Fruit fly (Drosophila melanogaster) whole organism, embryonic: Measurements from ENCODE around the gene CstF64.

Experiments used
- CG10267 ChIP-seq: fragments of 200-800 bp; sonication (Bioruptor generic); optimal IDR thresholded peaks from 2 replicates; lab custom pipeline; 2018; ENCODE audit warnings: missing biosample characterization, mild to moderate bottlenecking, missing genetic modification characterization, moderate library complexity
- CG10565 ChIP-seq: fragments of 200-800 bp; sonication (Bioruptor generic); optimal IDR thresholded peaks from 3 replicates; lab custom pipeline; 2016; ENCODE audit warnings: missing biosample characterization, mild to moderate bottlenecking, missing genetic modification characterization
- CG1529 ChIP-seq: fragments of 200-800 bp; sonication (Bioruptor generic); optimal IDR thresholded peaks from 3 replicates; lab custom pipeline; 2018; ENCODE audit warnings: missing biosample characterization, missing genetic modification characterization
- CG15514 ChIP-seq: fragments of 200-800 bp; sonication (Bioruptor generic); optimal IDR thresholded peaks from 3 replicates; lab custom pipeline; 2017; ENCODE audit warnings: missing biosample characterization, missing genetic modification characterization, mild to moderate bottlenecking, moderate library complexity, missing genetic modification reagents
- CG1603 ChIP-seq: fragments of 200-800 bp; sonication (Bioruptor generic); optimal IDR thresholded peaks from 2 replicates; lab custom pipeline; 2019; ENCODE audit warnings: missing biosample characterization, mild to moderate bottlenecking, missing genetic modification characterization, moderate library complexity
- CG2129 ChIP-seq: fragments of 200-800 bp; sonication (Bioruptor generic); IDR thresholded peaks from 2 replicates; pipeline ENCODE4 v1.3.6; 2022; ENCODE audit warnings: missing biosample characterization, missing genetic modification characterization; ENCODE audit not compliant: partially characterized antibody
- CG34224 ChIP-seq: fragments of 200-800 bp; sonication (Bioruptor generic); IDR thresholded peaks from 3 replicates; pipeline ENCODE4 v1.3.6; 2022; ENCODE audit warnings: missing biosample characterization, missing genetic modification characterization; ENCODE audit not compliant: partially characterized antibody
- CG4820 ChIP-seq: fragments of 200-800 bp; sonication (Bioruptor generic); optimal IDR thresholded peaks from 3 replicates; lab custom pipeline; 2016; ENCODE audit warnings: missing biosample characterization, missing genetic modification characterization
- CG6791 ChIP-seq: fragments of 200-800 bp; sonication (Bioruptor generic); IDR thresholded peaks from 3 replicates; pipeline ENCODE4 v1.3.6; 2022; ENCODE audit warnings: missing biosample characterization, missing genetic modification characterization; ENCODE audit not compliant: partially characterized antibody
- CG6854 ChIP-seq: fragments of 200-800 bp; sonication (Bioruptor generic); optimal IDR thresholded peaks from 3 replicates; lab custom pipeline; 2017; ENCODE audit warnings: missing biosample characterization, mild to moderate bottlenecking, missing genetic modification characterization
- CG7928 ChIP-seq: fragments of 200-800 bp; sonication (Bioruptor generic); optimal IDR thresholded peaks from 2 replicates; lab custom pipeline; 2017; ENCODE audit warnings: missing biosample characterization, mild to moderate bottlenecking, missing genetic modification characterization
- CG8089 ChIP-seq: fragments of 200-800 bp; sonication (Bioruptor generic); optimal IDR thresholded peaks from 3 replicates; lab custom pipeline; 2016; ENCODE audit warnings: missing biosample characterization, missing genetic modification characterization
- CG8388 ChIP-seq: fragments of 200-800 bp; sonication (Bioruptor generic); optimal IDR thresholded peaks from 2 replicates; lab custom pipeline; 2019; ENCODE audit warnings: missing biosample characterization, mild to moderate bottlenecking, missing genetic modification characterization, moderate library complexity
- CG9932 ChIP-seq: fragments of 200-800 bp; sonication (Bioruptor generic); IDR thresholded peaks from 2 replicates; pipeline ENCODE4 v1.3.6; 2022; ENCODE audit warnings: missing biosample characterization, missing genetic modification characterization
- CoRest ChIP-seq: fragments of 200-800 bp; sonication (Bioruptor generic); optimal IDR thresholded peaks from 3 replicates; lab custom pipeline; 2018; ENCODE audit warnings: missing biosample characterization, mild to moderate bottlenecking, missing genetic modification characterization, moderate library complexity
- D19A ChIP-seq: fragments of 200-800 bp; optimal IDR thresholded peaks from 3 replicates; lab custom pipeline; 2019; ENCODE audit warnings: missing biosample characterization, mild to moderate bottlenecking, missing genetic modification characterization, moderate library complexity
- D19B ChIP-seq: fragments of 200-800 bp; sonication (Bioruptor generic); optimal IDR thresholded peaks from 2 replicates; lab custom pipeline; 2017; ENCODE audit warnings: missing biosample characterization, mild to moderate bottlenecking, missing genetic modification characterization
- Dll ChIP-seq: fragments of 200-800 bp; sonication (Bioruptor generic); IDR thresholded peaks from 4 replicates; pipeline ENCODE4 v1.3.6; 2022; ENCODE audit warnings: missing biosample characterization, missing genetic modification characterization; ENCODE audit not compliant: partially characterized antibody
- Doc3 ChIP-seq: fragments of 200-800 bp; sonication (Bioruptor generic); IDR thresholded peaks from 3 replicates; pipeline ENCODE4 v1.3.6; 2022; ENCODE audit warnings: missing biosample characterization, missing genetic modification characterization; ENCODE audit not compliant: partially characterized antibody
- Dp ChIP-seq: fragments of 200-800 bp; sonication (Bioruptor generic); optimal IDR thresholded peaks from 2 replicates; lab custom pipeline; 2018; ENCODE audit warnings: missing biosample characterization, mild to moderate bottlenecking, missing genetic modification characterization, moderate library complexity
- E2f2 ChIP-seq: fragments of 200-800 bp; sonication (Bioruptor generic); IDR thresholded peaks from 2 replicates; pipeline ENCODE4 v1.3.6; 2022; ENCODE audit warnings: missing biosample characterization, missing genetic modification characterization
- HLH4C ChIP-seq: fragments of 200-800 bp; sonication (Bioruptor generic); IDR thresholded peaks from 3 replicates; pipeline ENCODE4 v1.3.6; 2022; ENCODE audit warnings: missing biosample characterization, missing genetic modification characterization; ENCODE audit not compliant: partially characterized antibody
- HmgZ ChIP-seq: fragments of 200-800 bp; sonication (Bioruptor generic); optimal IDR thresholded peaks from 2 replicates; lab custom pipeline; 2018; ENCODE audit warnings: missing biosample characterization, mild to moderate bottlenecking, missing genetic modification characterization
- Hmx ChIP-seq: fragments of 200-800 bp; sonication (Bioruptor generic); optimal IDR thresholded peaks from 2 replicates; lab custom pipeline; 2016; ENCODE audit warnings: missing biosample characterization, missing genetic modification characterization
- Lim3 ChIP-seq: fragments of 200-800 bp; sonication (Bioruptor generic); IDR thresholded peaks from 2 replicates; pipeline ENCODE4 v1.3.6; 2022; ENCODE audit warnings: missing biosample characterization, missing genetic modification characterization
- Myb ChIP-seq: fragments of 200-800 bp; sonication (Bioruptor generic); optimal IDR thresholded peaks from 2 replicates; lab custom pipeline; 2016; ENCODE audit warnings: missing biosample characterization, missing genetic modification characterization
- Neu2 ChIP-seq: fragments of 200-800 bp; sonication (Bioruptor generic); optimal IDR thresholded peaks from 3 replicates; lab custom pipeline; 2016; ENCODE audit warnings: missing biosample characterization, missing genetic modification characterization, borderline replicate concordance
- Scr ChIP-seq: fragments of 200-800 bp; sonication (Bioruptor generic); IDR thresholded peaks from 2 replicates; pipeline ENCODE4 v1.3.6; 2022; ENCODE audit warnings: missing biosample characterization, missing genetic modification characterization; ENCODE audit not compliant: partially characterized antibody
- Sry-β ChIP-seq: fragments of 200-800 bp; sonication (Bioruptor generic); optimal IDR thresholded peaks from 2 replicates; lab custom pipeline; 2018; ENCODE audit warnings: missing biosample characterization, mild to moderate bottlenecking, missing genetic modification characterization, moderate library complexity
- Sry-δ ChIP-seq: fragments of 200-800 bp; sonication (Bioruptor generic); optimal IDR thresholded peaks from 2 replicates; lab custom pipeline; 2016; ENCODE audit warnings: missing biosample characterization, missing genetic modification characterization
- Tbp ChIP-seq: fragments of >200 bp; optimal IDR thresholded peaks from 2 replicates; lab custom pipeline; 2018; ENCODE audit warnings: missing biosample characterization, missing genetic modification characterization
- YL-1 ChIP-seq: fragments of 200-800 bp; sonication (Bioruptor generic); optimal IDR thresholded peaks from 3 replicates; lab custom pipeline; 2017; ENCODE audit warnings: missing biosample characterization, mild to moderate bottlenecking, missing genetic modification characterization
- amos ChIP-seq: fragments of 200-800 bp; sonication (Bioruptor generic); IDR thresholded peaks from 2 replicates; pipeline ENCODE4 v1.3.6; 2022; ENCODE audit warnings: missing biosample characterization, missing genetic modification characterization; ENCODE audit not compliant: partially characterized antibody
- ash1 ChIP-seq: fragments of 200-800 bp; sonication (Bioruptor generic); optimal IDR thresholded peaks from 2 replicates; lab custom pipeline; 2018; ENCODE audit warnings: missing biosample characterization, mild to moderate bottlenecking, missing genetic modification characterization
- bbx ChIP-seq: fragments of 200-800 bp; sonication (Bioruptor generic); IDR thresholded peaks from 2 replicates; pipeline ENCODE4 v1.3.6; 2022; ENCODE audit warnings: missing biosample characterization, missing genetic modification characterization; ENCODE audit not compliant: partially characterized antibody
- crp ChIP-seq, 2 experiments: fragments of 200-800 bp; sonication (Bioruptor generic); optimal IDR thresholded peaks; 2 replicates in 1 of 2; 3 replicates in 1 of 2; lab custom pipeline; 2017; ENCODE audit warnings: missing biosample characterization in 2 of 2, missing genetic modification characterization in 2 of 2, mild to moderate bottlenecking in 1 of 2, moderate library complexity in 1 of 2
- cwo ChIP-seq: fragments of 200-800 bp; sonication (Bioruptor generic); optimal IDR thresholded peaks from 3 replicates; lab custom pipeline; 2017; ENCODE audit warnings: missing biosample characterization, missing genetic modification characterization, mild to moderate bottlenecking, moderate library complexity, missing genetic modification reagents
- emc ChIP-seq: fragments of 200-800 bp; sonication (Bioruptor generic); optimal IDR thresholded peaks from 2 replicates; lab custom pipeline; 2016; ENCODE audit warnings: missing biosample characterization, missing genetic modification characterization
- inv ChIP-seq: fragments of 200-800 bp; sonication (Bioruptor generic); IDR thresholded peaks from 2 replicates; pipeline ENCODE4 v1.3.6; 2022; ENCODE audit warnings: missing biosample characterization, missing genetic modification characterization; ENCODE audit not compliant: partially characterized antibody
- kah ChIP-seq: fragments of 200-800 bp; sonication (Bioruptor generic); optimal IDR thresholded peaks from 2 replicates; lab custom pipeline; 2018; ENCODE audit warnings: missing biosample characterization, mild to moderate bottlenecking, missing genetic modification characterization
- mld ChIP-seq: fragments of 200-800 bp; sonication (Bioruptor generic); IDR thresholded peaks from 3 replicates; pipeline ENCODE4 v1.3.6; 2022; ENCODE audit warnings: missing biosample characterization, missing genetic modification characterization; ENCODE audit not compliant: partially characterized antibody
- nau ChIP-seq: fragments of 200-800 bp; sonication (Bioruptor generic); optimal IDR thresholded peaks from 3 replicates; lab custom pipeline; 2017; ENCODE audit warnings: missing biosample characterization, mild to moderate bottlenecking, missing genetic modification characterization, missing genetic modification reagents
- nerfin-1 ChIP-seq: fragments of 200-800 bp; sonication (Bioruptor generic); optimal IDR thresholded peaks from 3 replicates; lab custom pipeline; 2019; ENCODE audit warnings: missing biosample characterization, mild to moderate bottlenecking, missing genetic modification characterization, moderate library complexity
- row ChIP-seq: fragments of 200-800 bp; sonication (Bioruptor generic); IDR thresholded peaks from 3 replicates; pipeline ENCODE4 v1.3.6; 2022; ENCODE audit warnings: missing biosample characterization, missing genetic modification characterization
- sens ChIP-seq: fragments of 200-800 bp; sonication (Bioruptor generic); peaks from one replicate; lab custom pipeline; 2016; ENCODE audit warnings: missing biosample characterization, missing genetic modification characterization
- tap ChIP-seq: fragments of 200-800 bp; optimal IDR thresholded peaks from 3 replicates; lab custom pipeline; 2019; ENCODE audit warnings: missing biosample characterization, mild to moderate bottlenecking, missing genetic modification characterization, moderate library complexity
- toy ChIP-seq: fragments of 200-800 bp; sonication (Bioruptor generic); IDR thresholded peaks from 2 replicates; pipeline ENCODE4 v1.3.6; 2022; ENCODE audit warnings: missing biosample characterization, missing genetic modification characterization

The CstF64 gene

dm6 chr3R:18667659-18668248 lies 8.3 kb downstream of the CstF64 start, which contains the start of gene CG31229 (continued):
- TF ChIP-seq HLH4C (GFP tag; lab: Robert Waterston, UW): peak; percentile 56; the same call in 1 of the 3 replicates
- TF ChIP-seq Sry-β: no peak
- peak; percentile 55; the same call in 1 of the 2 replicates for TF ChIP-seq amos (GFP tag; lab: Robert Waterston, UW)
- TF ChIP-seq CG8089 (GFP tag; lab: Kevin White, UChicago): no peak
- TF ChIP-seq Tbp (GFP tag; lab: Kevin White, UChicago): no peak
- TF ChIP-seq CG6854 (GFP tag; lab: Kevin White, UChicago): no peak
- TF ChIP-seq CoRest: peak; percentile 5
- 0 out of 2 replicates have a peak, but pooled peaks have one; percentile 13 for TF ChIP-seq CG2129 (GFP tag; lab: Robert Waterston, UW)
- TF ChIP-seq mld (GFP tag; lab: Robert Waterston, UW): 0 out of 3 replicates have a peak, but pooled peaks have one; percentile 39
- peak; percentile 91 for TF ChIP-seq CG7928 (GFP tag; lab: Kevin White, UChicago)
- TF ChIP-seq CG9932 (GFP tag; lab: Robert Waterston, UW): no peak
- TF ChIP-seq D19B (GFP tag; lab: Kevin White, UChicago): no peak
- TF ChIP-seq Neu2 (GFP tag; lab: Kevin White, UChicago): no peak
- no peak for TF ChIP-seq CG1529 (GFP tag; lab: Kevin White, UChicago)
- TF ChIP-seq kah (GFP tag; lab: Kevin White, UChicago): peak; percentile 63
- TF ChIP-seq toy (GFP tag; lab: Robert Waterston, UW): no peak
- peak; percentile 64 for TF ChIP-seq Scr (GFP tag; lab: Robert Waterston, UW)
- peak; percentile 76 to 94 for TF ChIP-seq crp (GFP tag; optimal IDR thresholded peaks at IDR 0.05; lab: Kevin White, UChicago)
- peak; percentile 66; the same call in 3 of the 4 replicates for TF ChIP-seq Dll (GFP tag; lab: Robert Waterston, UW)
- peak; percentile 86 for TF ChIP-seq CG15514 (GFP tag; lab: Kevin White, UChicago)
- TF ChIP-seq cwo: no peak
- no peak for TF ChIP-seq nau
- 0 out of 3 replicates have a peak, but pooled peaks have one; percentile 34 for TF ChIP-seq Doc3 (GFP tag; lab: Robert Waterston, UW)
- peak; percentile 85 for TF ChIP-seq Dp (GFP tag; lab: Kevin White, UChicago)
- no peak for TF ChIP-seq Lim3
- no peak for TF ChIP-seq CG10565
- peak; percentile 56; the same call in 1 of the 3 replicates for TF ChIP-seq CG6791 (GFP tag; lab: Robert Waterston, UW)
- no peak for TF ChIP-seq HmgZ (tag; lab: Kevin White, UChicago)
- peak; percentile 27; the same call in 1 of the 2 replicates for TF ChIP-seq bbx (GFP tag; lab: Robert Waterston, UW)
- peak; percentile 24; the same call in 1 of the 2 replicates for TF ChIP-seq inv
- no peak for TF ChIP-seq CG4820 (GFP tag; lab: Kevin White, UChicago)
- TF ChIP-seq sens (GFP tag; lab: Kevin White, UChicago): peak; percentile 72
- TF ChIP-seq Myb (GFP tag; lab: Kevin White, UChicago): peak; percentile 5
- peak; percentile 7 for TF ChIP-seq YL-1
- TF ChIP-seq ash1 (GFP tag; lab: Kevin White, UChicago): no peak
- no peak for TF ChIP-seq row
- TF ChIP-seq CG34224 (GFP tag; lab: Robert Waterston, UW): peak; percentile 57
- TF ChIP-seq Sry-δ: peak; percentile 62
- no peak for TF ChIP-seq emc
- no peak for TF ChIP-seq nerfin-1
- peak; percentile 23 for TF ChIP-seq CG1603 (tag; lab: Kevin White, UChicago)
- TF ChIP-seq D19A: no peak
- no peak for TF ChIP-seq tap (tag; lab: Kevin White, UChicago)
- no peak for TF ChIP-seq Hmx (GFP tag; lab: Kevin White, UChicago)
- TF ChIP-seq CG8388 (GFP tag; lab: Kevin White, UChicago): no peak
- peak; percentile 8 for TF ChIP-seq CG10267 (tag; lab: Kevin White, UChicago)
- TF ChIP-seq E2f2 (GFP tag; lab: Robert Waterston, UW): peak; percentile 94
